Fruit fly (Drosophila melanogaster): Measurements from ENCODE around the gene Myc.
A peak's percentile ranks its signal among the peaks of the same experiment; 100 is the strongest.

Gene Myc

dm6 chrX:3366884-3367669 lies 5.9 kb upstream of the Myc start (continued):
- TF ChIP-seq emc (GFP tag; optimal IDR thresholded peaks at IDR 0.05) (no peak), ranshi (GFP tag; IDR thresholded peaks at IDR 0.05) (peak; percentile 11; the same call in 1 of the 2 replicates), en (GFP tag; optimal IDR thresholded peaks at IDR 0.05) (no peak), Vsx1 (GFP tag; optimal IDR thresholded peaks at IDR 0.05) (no peak), pan (optimal IDR thresholded peaks at IDR 0.05) (peak in 1 of 2 experiments; percentile 34), pan (GFP tag; optimal IDR thresholded peaks at IDR 0.05 in 1 of 2, IDR thresholded peaks at IDR 0.05 in 1 of 2) (peak in 1 of 2 experiments; percentile 44), HmgD (GFP tag; optimal IDR thresholded peaks at IDR 0.05) (no peak), Asciz (GFP tag; optimal IDR thresholded peaks at IDR 0.05) (no peak), peb (GFP tag; IDR thresholded peaks at IDR 0.05) (no peak), gro (GFP tag; optimal IDR thresholded peaks at IDR 0.05) (no peak), wdn (GFP tag; IDR thresholded peaks at IDR 0.05) (no peak), Poxn (GFP tag; IDR thresholded peaks at IDR 0.05) (no peak), nerfin-1 (tag; optimal IDR thresholded peaks at IDR 0.05) (no peak), Rfx (GFP tag; IDR thresholded peaks at IDR 0.05) (no peak), CG13775 (GFP tag; optimal IDR thresholded peaks at IDR 0.05) (peak; percentile 73), Fer2 (tag; optimal IDR thresholded peaks at IDR 0.05) (no peak), Mrtf (GFP tag; IDR thresholded peaks at IDR 0.05) (no peak), CG7745 (tag; optimal IDR thresholded peaks at IDR 0.05) (no peak), tin (GFP tag; optimal IDR thresholded peaks at IDR 0.05) (peak; percentile 57), hkb (optimal IDR thresholded peaks at IDR 0.05) (no peak), hkb (GFP tag; IDR thresholded peaks at IDR 0.05) (no peak), CG14667 (GFP tag; IDR thresholded peaks at IDR 0.05) (no peak), insv (GFP tag; optimal IDR thresholded peaks at IDR 0.05) (no peak), CG11456 (GFP tag; IDR thresholded peaks at IDR 0.05) (no peak), Awh (GFP tag; IDR thresholded peaks at IDR 0.05) (no peak), Taf1 (GFP tag; IDR thresholded peaks at IDR 0.05) (no peak), CG6254 (GFP tag; optimal IDR thresholded peaks at IDR 0.05) (no peak), CG5180 (GFP tag; optimal IDR thresholded peaks at IDR 0.05) (no peak), nerfin-2 (GFP tag; IDR thresholded peaks at IDR 0.05; ENCODE audit: partially characterized antibody) (no peak), Med (GFP tag) (peak; percentile 67), chn (GFP tag; optimal IDR thresholded peaks at IDR 0.05) (peak; percentile 57), br (optimal IDR thresholded peaks at IDR 0.05) (no peak), CG4404 (GFP tag; IDR thresholded peaks at IDR 0.05) (peak; percentile 84), CG9727 (GFP tag; optimal IDR thresholded peaks at IDR 0.05) (peak; percentile 84), CG7839 (tag; optimal IDR thresholded peaks at IDR 0.05) (peak; percentile 32), CG3995 (GFP tag; optimal IDR thresholded peaks at IDR 0.05) (no peak), gsb-n (tag; optimal IDR thresholded peaks at IDR 0.05) (peak; percentile 30), kni (GFP tag; optimal IDR thresholded peaks at IDR 0.05) (peak; percentile 59), Bdp1 (GFP tag; optimal IDR thresholded peaks at IDR 0.05) (peak; percentile 17), CG9932 (GFP tag; IDR thresholded peaks at IDR 0.05) (no peak), CG18011 (GFP tag; optimal IDR thresholded peaks at IDR 0.05) (no peak), sug (tag; optimal IDR thresholded peaks at IDR 0.05) (no peak), B-H2 (GFP tag; optimal IDR thresholded peaks at IDR 0.05) (no peak), lov (optimal IDR thresholded peaks at IDR 0.05) (no peak), lov (GFP tag; IDR thresholded peaks at IDR 0.05) (no peak), CG4730 (GFP tag; IDR thresholded peaks at IDR 0.05) (no peak), Neu2 (GFP tag; optimal IDR thresholded peaks at IDR 0.05; ENCODE audit: borderline replicate concordance) (no peak), CG10274 (GFP tag; optimal IDR thresholded peaks at IDR 0.05) (no peak), CrebB (tag; optimal IDR thresholded peaks at IDR 0.05) (no peak), tio (GFP tag; optimal IDR thresholded peaks at IDR 0.05) (peak; percentile 38), ERR (GFP tag; optimal IDR thresholded peaks at IDR 0.05) (no peak)
